Fruit fly (Drosophila melanogaster) whole organism, embryonic: ENCODE measurements around the gene Nnp-1.
A peak's percentile ranks its signal among the peaks of the same experiment; 100 is the strongest.

Experiments used
- ATbp ChIP-seq: fragments of 200-800 bp; sonication (Bioruptor generic); optimal IDR thresholded peaks from 2 replicates; lab custom pipeline; 2017; ENCODE audit warnings: missing biosample characterization, mild to moderate bottlenecking, missing genetic modification characterization, missing genetic modification reagents
- CG10431 ChIP-seq: fragments of 200-800 bp; sonication (Bioruptor generic); optimal IDR thresholded peaks from 3 replicates; lab custom pipeline; 2018; ENCODE audit warnings: missing biosample characterization, mild to moderate bottlenecking, missing genetic modification characterization
- CG12391 ChIP-seq: fragments of 200-800 bp; sonication (Bioruptor generic); optimal IDR thresholded peaks from 3 replicates; lab custom pipeline; 2018; ENCODE audit warnings: missing biosample characterization, mild to moderate bottlenecking, missing genetic modification characterization, moderate library complexity
- CG12769 ChIP-seq: fragments of 200-800 bp; sonication (Bioruptor generic); optimal IDR thresholded peaks from 2 replicates; lab custom pipeline; 2019; ENCODE audit warnings: missing biosample characterization, mild to moderate bottlenecking, missing genetic modification characterization, moderate library complexity
- CG13775 ChIP-seq: fragments of 200-800 bp; sonication (Bioruptor generic); optimal IDR thresholded peaks from 3 replicates; lab custom pipeline; 2017; ENCODE audit warnings: missing biosample characterization, mild to moderate bottlenecking, missing genetic modification characterization
- CG13894 ChIP-seq: fragments of 200-800 bp; sonication (Bioruptor generic); optimal IDR thresholded peaks from 3 replicates; lab custom pipeline; 2018; ENCODE audit warnings: missing biosample characterization, mild to moderate bottlenecking, missing genetic modification characterization, moderate library complexity
- CG14667 ChIP-seq: fragments of 200-800 bp; sonication (Bioruptor generic); IDR thresholded peaks from 2 replicates; pipeline ENCODE4 v1.3.6; 2022; ENCODE audit warnings: missing biosample characterization, missing genetic modification characterization
- CG15479 ChIP-seq: fragments of 200-800 bp; sonication (Bioruptor generic); optimal IDR thresholded peaks from 3 replicates; lab custom pipeline; 2019; ENCODE audit warnings: missing biosample characterization, mild to moderate bottlenecking, missing genetic modification characterization, moderate library complexity
- CG17361 ChIP-seq: fragments of 200-800 bp; sonication (Bioruptor generic); IDR thresholded peaks from 3 replicates; pipeline ENCODE4 v1.3.6; 2022; ENCODE audit warnings: missing biosample characterization, missing genetic modification characterization
- CG18011 ChIP-seq: fragments of 200-800 bp; sonication (Bioruptor generic); optimal IDR thresholded peaks from 2 replicates; lab custom pipeline; 2017; ENCODE audit warnings: missing biosample characterization, missing genetic modification characterization, mild to moderate bottlenecking, moderate library complexity, missing genotype
- CG1832 ChIP-seq: fragments of 200-800 bp; sonication (Bioruptor generic); optimal IDR thresholded peaks from 2 replicates; lab custom pipeline; 2017; ENCODE audit warnings: missing biosample characterization, mild to moderate bottlenecking, missing genetic modification characterization, inconsistent platforms
- CG30020 ChIP-seq: fragments of 200-800 bp; optimal IDR thresholded peaks from 2 replicates; lab custom pipeline; 2019; ENCODE audit warnings: missing biosample characterization, mild to moderate bottlenecking, missing genetic modification characterization, moderate library complexity
- CG30431 ChIP-seq: fragments of 200-800 bp; sonication (Bioruptor generic); optimal IDR thresholded peaks from 2 replicates; lab custom pipeline; 2017; ENCODE audit warnings: missing biosample characterization, missing genetic modification characterization
- CG31365 ChIP-seq: fragments of 200-800 bp; sonication (Bioruptor generic); optimal IDR thresholded peaks from 2 replicates; lab custom pipeline; 2018; ENCODE audit warnings: missing biosample characterization, mild to moderate bottlenecking, missing genetic modification characterization
- CG5180 ChIP-seq: fragments of 200-800 bp; sonication (Bioruptor generic); optimal IDR thresholded peaks from 3 replicates; lab custom pipeline; 2017; ENCODE audit warnings: missing biosample characterization, missing genetic modification characterization, mild to moderate bottlenecking, moderate library complexity, missing genetic modification reagents
- CG7839 ChIP-seq: fragments of 200-800 bp; sonication (Bioruptor generic); optimal IDR thresholded peaks from 3 replicates; lab custom pipeline; 2018; ENCODE audit warnings: missing biosample characterization, mild to moderate bottlenecking, missing genetic modification characterization, moderate library complexity
- CG8281 ChIP-seq: fragments of 200-800 bp; sonication (Bioruptor generic); optimal IDR thresholded peaks from 2 replicates; lab custom pipeline; 2018; ENCODE audit warnings: missing biosample characterization, mild to moderate bottlenecking, missing genetic modification characterization, moderate library complexity
- CG8290 ChIP-seq, 3 experiments: fragments of 200-800 bp; sonication (Bioruptor generic); optimal IDR thresholded peaks; 2 replicates each; lab custom pipeline; 2016 to 2019; ENCODE audit warnings: missing biosample characterization in 3 of 3, missing genetic modification characterization in 3 of 3, mild to moderate bottlenecking in 2 of 3, moderate library complexity in 1 of 3
- Dfd ChIP-seq, 2 experiments: fragments of >200 bp; optimal IDR thresholded peaks; 2 replicates each; lab custom pipeline; 2017; ENCODE audit warnings: missing biosample characterization in 2 of 2, missing genetic modification characterization in 2 of 2
- Dp ChIP-seq: fragments of 200-800 bp; sonication (Bioruptor generic); optimal IDR thresholded peaks from 2 replicates; lab custom pipeline; 2018; ENCODE audit warnings: missing biosample characterization, mild to moderate bottlenecking, missing genetic modification characterization, moderate library complexity
- HLH54F ChIP-seq: fragments of 200-800 bp; sonication (Bioruptor generic); optimal IDR thresholded peaks from 3 replicates; lab custom pipeline; 2016; ENCODE audit warnings: missing biosample characterization, missing genetic modification characterization
- Hmx ChIP-seq: fragments of 200-800 bp; sonication (Bioruptor generic); optimal IDR thresholded peaks from 2 replicates; lab custom pipeline; 2016; ENCODE audit warnings: missing biosample characterization, missing genetic modification characterization
- NK7.1 ChIP-seq: fragments of 200-800 bp; sonication (Bioruptor generic); optimal IDR thresholded peaks from 3 replicates; lab custom pipeline; 2016; ENCODE audit warnings: missing biosample characterization, missing genetic modification characterization
- Nf-YA ChIP-seq: fragments of 200-800 bp; sonication (Bioruptor generic); IDR thresholded peaks from 2 replicates; pipeline ENCODE4 v1.3.6; 2022; ENCODE audit warnings: missing biosample characterization, missing genetic modification characterization
- PHDP ChIP-seq: fragments of 200-800 bp; sonication (Bioruptor generic); optimal IDR thresholded peaks from 3 replicates; lab custom pipeline; 2018; ENCODE audit warnings: missing biosample characterization, mild to moderate bottlenecking, missing genetic modification characterization, moderate library complexity
- Ravus ChIP-seq: fragments of 200-800 bp; sonication (Bioruptor generic); IDR thresholded peaks from 2 replicates; pipeline ENCODE4 v1.3.6; 2022; ENCODE audit warnings: missing biosample characterization, missing genetic modification characterization
- Sox100B ChIP-seq: fragments of 200-800 bp; sonication (Bioruptor generic); optimal IDR thresholded peaks from 3 replicates; lab custom pipeline; 2018; ENCODE audit warnings: missing biosample characterization, mild to moderate bottlenecking, missing genetic modification characterization
- Taf1 ChIP-seq: fragments of 200-800 bp; sonication (Bioruptor generic); IDR thresholded peaks from 2 replicates; pipeline ENCODE4 v1.3.6; 2022; ENCODE audit warnings: missing biosample characterization, missing genetic modification characterization
- Vsx1 ChIP-seq: fragments of 200-800 bp; sonication (Bioruptor generic); optimal IDR thresholded peaks from 2 replicates; lab custom pipeline; 2017; ENCODE audit warnings: missing biosample characterization, mild to moderate bottlenecking, missing genetic modification characterization, missing genetic modification reagents
- Xbp1 ChIP-seq: fragments of 200-800 bp; sonication (Bioruptor generic); optimal IDR thresholded peaks from 3 replicates; lab custom pipeline; 2016; ENCODE audit warnings: missing biosample characterization, mild to moderate bottlenecking, missing genetic modification characterization
- az2 ChIP-seq: fragments of 200-800 bp; sonication (Bioruptor generic); optimal IDR thresholded peaks from 3 replicates; lab custom pipeline; 2016; ENCODE audit warnings: missing biosample characterization, missing genetic modification characterization
- caup ChIP-seq: fragments of 200-800 bp; sonication (Bioruptor generic); optimal IDR thresholded peaks from 3 replicates; lab custom pipeline; 2017; ENCODE audit warnings: missing biosample characterization, mild to moderate bottlenecking, missing genetic modification characterization, moderate library complexity; ENCODE audit not compliant: severe bottlenecking
- chif ChIP-seq, 2 experiments: fragments of 200-800 bp; sonication (Bioruptor generic); optimal IDR thresholded peaks; 3 replicates each; lab custom pipeline; 2016; ENCODE audit warnings: missing biosample characterization in 2 of 2, missing genetic modification characterization in 2 of 2
- ftz-f1 ChIP-seq: fragments of 200-800 bp; sonication (Bioruptor generic); optimal IDR thresholded peaks from 2 replicates; lab custom pipeline; 2016; ENCODE audit warnings: missing biosample characterization, missing genetic modification characterization
- gem ChIP-seq: fragments of 200-800 bp; sonication (Bioruptor generic); optimal IDR thresholded peaks from 2 replicates; lab custom pipeline; 2019; ENCODE audit warnings: missing biosample characterization, mild to moderate bottlenecking, missing genetic modification characterization, moderate library complexity
- grau ChIP-seq: fragments of 200-800 bp; optimal IDR thresholded peaks from 3 replicates; lab custom pipeline; 2019; ENCODE audit warnings: missing biosample characterization, mild to moderate bottlenecking, missing genetic modification characterization, moderate library complexity
- hth ChIP-seq: fragments of >200 bp; optimal IDR thresholded peaks from 2 replicates; lab custom pipeline; 2017; ENCODE audit warnings: inconsistent platforms
- kay ChIP-seq: fragments of 200-800 bp; sonication (Bioruptor generic); optimal IDR thresholded peaks from 2 replicates; lab custom pipeline; 2016; ENCODE audit warnings: missing biosample characterization, missing genetic modification characterization
- nerfin-2 ChIP-seq: fragments of 200-800 bp; sonication (Bioruptor generic); IDR thresholded peaks from 2 replicates; pipeline ENCODE4 v1.3.6; 2022; ENCODE audit warnings: missing biosample characterization, missing genetic modification characterization; ENCODE audit not compliant: partially characterized antibody
- oc ChIP-seq: fragments of 200-800 bp; sonication (Bioruptor generic); optimal IDR thresholded peaks from 2 replicates; lab custom pipeline; 2018; ENCODE audit warnings: missing biosample characterization, mild to moderate bottlenecking, missing genetic modification characterization, moderate library complexity
- org-1 ChIP-seq: fragments of 200-800 bp; sonication (Bioruptor generic); optimal IDR thresholded peaks from 2 replicates; lab custom pipeline; 2017; ENCODE audit warnings: missing biosample characterization, missing genetic modification characterization
- otp ChIP-seq: fragments of 200-800 bp; sonication (Bioruptor generic); IDR thresholded peaks from 3 replicates; pipeline ENCODE4, ENCODE4 v1.3.6; 2022; ENCODE audit warnings: missing biosample characterization, missing genetic modification characterization
- pho ChIP-seq: fragments of 200-800 bp; sonication (Bioruptor generic); optimal IDR thresholded peaks from 2 replicates; lab custom pipeline; 2016; ENCODE audit warnings: missing biosample characterization, missing genetic modification characterization
- phol ChIP-seq: fragments of 200-800 bp; sonication (Bioruptor generic); optimal IDR thresholded peaks from 3 replicates; lab custom pipeline; 2018; ENCODE audit warnings: missing biosample characterization, mild to moderate bottlenecking, missing genetic modification characterization, moderate library complexity
- trem ChIP-seq: fragments of 200-800 bp; optimal IDR thresholded peaks from 3 replicates; lab custom pipeline; 2019; ENCODE audit warnings: missing biosample characterization, mild to moderate bottlenecking, missing genetic modification characterization, moderate library complexity
- ttk ChIP-seq: fragments of 200-800 bp; sonication (Bioruptor generic); IDR thresholded peaks from 2 replicates; pipeline ENCODE4 v2.1.2; 2022; ENCODE audit warnings: missing biosample characterization, missing genetic modification characterization
- unpg ChIP-seq: fragments of 200-800 bp; sonication (Bioruptor generic); optimal IDR thresholded peaks from 3 replicates; lab custom pipeline; 2018; ENCODE audit warnings: missing biosample characterization, mild to moderate bottlenecking, missing genetic modification characterization, moderate library complexity
- wor ChIP-seq: fragments of 200-800 bp; sonication (Bioruptor generic); IDR thresholded peaks from 2 replicates; pipeline ENCODE4 v1.3.6; 2022; ENCODE audit warnings: missing biosample characterization, missing genetic modification characterization

Gene Nnp-1

dm6 chr2L:13373435-13374242, 7.7 kb upstream of the Nnp-1 start, which contains the start of the genes Bdp1 and CG6565 (continued):
- peak; percentile 95 for TF ChIP-seq grau (tag; lab: Kevin White, UChicago)
- peak; percentile 86 for TF ChIP-seq CG8281 (tag; lab: Kevin White, UChicago)
- peak; percentile 91 for TF ChIP-seq CG14667 (GFP tag; lab: Robert Waterston, UW)
- peak; percentile 87 for TF ChIP-seq Vsx1 (GFP tag; lab: Kevin White, UChicago)
- TF ChIP-seq HLH54F (GFP tag; lab: Kevin White, UChicago) = peak; percentile 99
- TF ChIP-seq CG7839 (tag; lab: Kevin White, UChicago) = peak; percentile 97
- peak; percentile 31 for TF ChIP-seq CG31365 (tag; lab: Kevin White, UChicago)
- TF ChIP-seq PHDP (tag; lab: Kevin White, UChicago) = peak; percentile 95
- peak; percentile 90 for TF ChIP-seq Taf1
- TF ChIP-seq ATbp (GFP tag; lab: Kevin White, UChicago) = peak; percentile 91
- TF ChIP-seq Dfd (GFP tag; optimal IDR thresholded peaks at IDR 0.05; lab: Kevin White, UChicago) = no peak
- TF ChIP-seq org-1 (GFP tag; lab: Kevin White, UChicago) = peak; percentile 96
- peak; percentile 25 for TF ChIP-seq Dp (GFP tag; lab: Kevin White, UChicago)
- TF ChIP-seq CG13775 (GFP tag; lab: Kevin White, UChicago) = peak; percentile 99
- peak; percentile 78 for TF ChIP-seq trem
- TF ChIP-seq CG5180 (GFP tag; lab: Kevin White, UChicago) = peak; percentile 85
- peak; percentile 95 for TF ChIP-seq caup (GFP tag; lab: Kevin White, UChicago)
- TF ChIP-seq CG8290 (GFP tag; optimal IDR thresholded peaks at IDR 0.05; lab: Kevin White, UChicago) = peak; percentile 100
- TF ChIP-seq CG8290 (tag; optimal IDR thresholded peaks at IDR 0.05; lab: Kevin White, UChicago) = peak; percentile 87 to 99
- no peak for TF ChIP-seq nerfin-2 (GFP tag; lab: Robert Waterston, UW)
- no peak for TF ChIP-seq CG1832 (GFP tag; lab: Kevin White, UChicago)
- TF ChIP-seq gem (tag; lab: Kevin White, UChicago) = peak; percentile 98
- TF ChIP-seq phol (tag; lab: Kevin White, UChicago) = peak; percentile 98
- peak; percentile 77 for TF ChIP-seq CG15479 (GFP tag; lab: Kevin White, UChicago)
- peak; percentile 98 to 99 for TF ChIP-seq chif (GFP tag; optimal IDR thresholded peaks at IDR 0.05; lab: Kevin White, UChicago)
- TF ChIP-seq Ravus = peak; percentile 78
- peak; percentile 99 for TF ChIP-seq CG17361 (GFP tag; lab: Robert Waterston, UW)
- TF ChIP-seq ftz-f1 (GFP tag; lab: Kevin White, UChicago) = peak; percentile 52
- peak; percentile 99 for TF ChIP-seq Xbp1 (GFP tag; lab: Kevin White, UChicago)
- peak; percentile 84 for TF ChIP-seq CG30020 (tag; lab: Kevin White, UChicago)
- TF ChIP-seq kay (GFP tag; lab: Kevin White, UChicago) = peak; percentile 95
- peak; percentile 91 for TF ChIP-seq ttk (GFP tag; lab: Robert Waterston, UW)
- peak; percentile 98 for TF ChIP-seq CG30431 (GFP tag; lab: Kevin White, UChicago)
- TF ChIP-seq az2 (GFP tag; lab: Kevin White, UChicago) = peak; percentile 98
- peak; percentile 80 for TF ChIP-seq Nf-YA (GFP tag; lab: Robert Waterston, UW)
- peak; percentile 99 for TF ChIP-seq pho (GFP tag; lab: Kevin White, UChicago)
- peak; percentile 95 for TF ChIP-seq NK7.1
- TF ChIP-seq CG12769 = no peak
- peak; percentile 96 for TF ChIP-seq wor (GFP tag; lab: Robert Waterston, UW)
- no peak for TF ChIP-seq hth (lab: Kevin White, UChicago)
- peak; percentile 98 for TF ChIP-seq Sox100B (GFP tag; lab: Kevin White, UChicago)
- TF ChIP-seq CG12391 (tag; lab: Kevin White, UChicago) = peak; percentile 98
- TF ChIP-seq oc (tag; lab: Kevin White, UChicago) = peak; percentile 86
- TF ChIP-seq otp (GFP tag; lab: Robert Waterston, UW) = peak; percentile 80
- peak; percentile 82 for TF ChIP-seq CG10431
- TF ChIP-seq CG18011 (GFP tag; lab: Kevin White, UChicago) = peak; percentile 89
- TF ChIP-seq unpg (GFP tag; lab: Kevin White, UChicago) = peak; percentile 94
- TF ChIP-seq CG13894 = peak; percentile 94
- peak; percentile 93 for TF ChIP-seq Hmx
